Worm (Caenorhabditis elegans): ENCODE measurements around the gene fbxa-81.

fbxa-81 gene

DNA sequence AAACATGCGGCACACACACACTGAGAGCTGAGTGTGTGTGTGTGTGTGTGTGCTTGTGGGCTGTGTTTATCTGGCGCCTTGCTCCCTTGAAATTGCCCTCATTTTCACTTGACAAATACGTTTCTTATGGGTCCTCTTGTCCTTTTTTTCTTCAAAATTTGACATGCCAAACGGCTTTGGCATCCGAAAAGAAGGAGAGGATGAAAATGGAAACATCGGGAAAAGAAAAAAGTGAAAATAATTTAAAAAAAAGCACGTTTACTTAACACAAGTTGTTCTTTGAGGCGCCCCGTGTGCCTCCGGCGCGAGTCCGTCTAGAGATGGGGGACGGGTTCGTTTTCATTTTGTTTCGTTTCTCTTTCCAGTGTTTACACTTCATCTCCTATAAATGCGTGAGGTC is 46.8 kb downstream of the fbxa-81 start:
- TF ChIP-seq scrt-1 (GFP tag; IDR thresholded peaks at IDR 0.05) (no peak), pes-1 (GFP tag; IDR thresholded peaks at IDR 0.05) (no peak), sea-1 (GFP tag; conservative IDR thresholded peaks at IDR 0.05) (no peak), B0310.2 (tag; optimal IDR thresholded peaks at IDR 0.05) (no peak), ama-1 (optimal IDR thresholded peaks at IDR 0.05) (no peak)

DNA sequence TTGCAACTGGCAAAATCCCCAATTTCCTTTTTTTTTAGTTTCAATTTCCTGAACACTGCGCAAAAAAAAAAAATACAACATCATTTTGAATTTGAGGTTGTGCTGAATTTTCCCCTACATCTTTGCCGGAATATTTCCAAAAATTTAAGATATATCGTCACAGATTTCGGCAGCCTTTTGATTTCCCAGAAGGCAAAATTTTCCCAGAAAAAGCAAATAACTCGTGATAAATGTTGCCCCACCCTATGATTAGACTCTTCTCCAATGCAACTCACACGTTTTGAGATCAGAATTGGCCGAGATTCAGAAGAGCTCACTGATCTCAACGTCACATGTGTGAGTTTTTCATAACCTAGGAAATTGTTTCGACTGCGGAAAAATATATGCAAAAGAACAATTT is 49.5 kb downstream of the fbxa-81 start:
- TF ChIP-seq tra-4 (tag; optimal IDR thresholded peaks at IDR 0.05) = no peak
- TF ChIP-seq ceh-36 (tag; optimal IDR thresholded peaks at IDR 0.05) = no peak
- TF ChIP-seq scrt-1 (GFP tag; IDR thresholded peaks at IDR 0.05) = no peak
- TF ChIP-seq tbx-37 (GFP tag; conservative IDR thresholded peaks at IDR 0.05) = no peak
- TF ChIP-seq ceh-13 (GFP tag; optimal IDR thresholded peaks at IDR 0.05) = no peak
- TF ChIP-seq F13C5.2 (tag; optimal IDR thresholded peaks at IDR 0.05) = no peak
- TF ChIP-seq B0310.2 (tag; optimal IDR thresholded peaks at IDR 0.05) = no peak
- TF ChIP-seq hmbx-1 (tag; optimal IDR thresholded peaks at IDR 0.05) = no peak

DNA sequence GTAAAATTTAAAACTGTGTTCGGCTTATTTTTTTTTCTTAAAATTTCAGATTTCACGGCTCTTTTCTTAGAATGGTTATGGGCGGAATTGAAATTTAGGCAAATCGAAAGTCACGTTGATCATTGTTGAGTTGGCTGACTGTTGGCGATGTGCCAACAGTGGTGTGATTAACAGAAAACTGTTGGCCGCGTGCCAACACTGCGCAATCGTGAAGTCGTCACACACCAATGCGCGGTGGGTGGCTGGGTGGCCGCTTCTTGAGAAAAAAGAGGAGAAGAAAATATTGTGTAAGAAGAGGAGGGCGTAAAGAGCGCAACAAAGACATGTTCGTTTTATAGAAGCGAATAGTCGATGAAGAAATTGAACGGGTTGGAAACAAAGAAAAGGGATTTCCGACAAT is 50.8 kb downstream of the fbxa-81 start:
- no peak for TF ChIP-seq scrt-1 (GFP tag; IDR thresholded peaks at IDR 0.05)
- TF ChIP-seq aly-1 (tag; optimal IDR thresholded peaks at IDR 0.05) = no peak
- TF ChIP-seq B0310.2 (tag; optimal IDR thresholded peaks at IDR 0.05) = no peak
- no peak for TF ChIP-seq hnd-1 (tag; optimal IDR thresholded peaks at IDR 0.05)
- peak; percentile 36 for TF ChIP-seq ama-1 (optimal IDR thresholded peaks at IDR 0.05)
- no peak for TF ChIP-seq flt-1 (GFP tag; IDR thresholded peaks at IDR 0.05)
- TF ChIP-seq tbx-11 (GFP tag; IDR thresholded peaks at IDR 0.05) = peak; percentile 40; the same call in 1 of the 2 replicates
- TF ChIP-seq ets-7 (tag; optimal IDR thresholded peaks at IDR 0.05) = no peak
- TF ChIP-seq tra-4 (tag; optimal IDR thresholded peaks at IDR 0.05) = no peak
- no peak for TF ChIP-seq ceh-36 (tag; optimal IDR thresholded peaks at IDR 0.05)
- TF ChIP-seq hmbx-1 (tag; optimal IDR thresholded peaks at IDR 0.05) = no peak
- TF ChIP-seq pes-1 (GFP tag; IDR thresholded peaks at IDR 0.05) = no peak
- TF ChIP-seq F13C5.2 (tag; optimal IDR thresholded peaks at IDR 0.05) = no peak
- no peak for TF ChIP-seq sea-1 (GFP tag; conservative IDR thresholded peaks at IDR 0.05)
- TF ChIP-seq ceh-13 (GFP tag; optimal IDR thresholded peaks at IDR 0.05) = no peak
- TF ChIP-seq tbx-37 (GFP tag; conservative IDR thresholded peaks at IDR 0.05) = 0 out of 2 replicates have a peak, but pooled peaks have one; percentile 26
- no peak for TF ChIP-seq hmg-4 (GFP tag; optimal IDR thresholded peaks at IDR 0.05)
